Worm (Caenorhabditis elegans) whole organism, mixed stage, embryonic: ENCODE measurements around the gene Y24D9A.7.

Experiments
- elt-3 ChIP-seq: fragments of 150-350 bp; optimal IDR thresholded peaks from 2 replicates; lab custom pipeline; 2014; ENCODE audit warnings: missing biosample characterization, missing genetic modification characterization
- lsy-2 ChIP-seq: fragments of 150-350 bp; optimal IDR thresholded peaks from 2 replicates; lab custom pipeline; 2014; ENCODE audit warnings: missing biosample characterization, missing genetic modification characterization
- nhr-12 ChIP-seq: fragments of 150-350 bp; optimal IDR thresholded peaks from 2 replicates; lab custom pipeline; 2014; ENCODE audit warnings: missing biosample characterization, missing genetic modification characterization
- nhr-2 ChIP-seq: fragments of 150-350 bp; optimal IDR thresholded peaks from 2 replicates; lab custom pipeline; 2014; ENCODE audit warnings: missing biosample characterization, missing genetic modification characterization
- nhr-28 ChIP-seq: fragments of 150-350 bp; optimal IDR thresholded peaks from 2 replicates; lab custom pipeline; 2014; ENCODE audit warnings: missing biosample characterization, missing genetic modification characterization
- nhr-76 ChIP-seq: sonication (generic microtip); optimal IDR thresholded peaks from 2 replicates; lab custom pipeline; 2017; ENCODE audit warnings: missing biosample characterization, missing genetic modification characterization
- sem-2 ChIP-seq: fragments of 200-800 bp; sonication (Bioruptor generic); optimal IDR thresholded peaks from 2 replicates; lab custom pipeline; 2018; ENCODE audit warnings: mild to moderate bottlenecking, missing genetic modification characterization, missing compliant biosample characterization
- unc-62 ChIP-seq: fragments of 150-350 bp; optimal IDR thresholded peaks from 2 replicates; lab custom pipeline; 2014; ENCODE audit warnings: missing biosample characterization, missing genetic modification reagents, missing genetic modification characterization

DNA sequence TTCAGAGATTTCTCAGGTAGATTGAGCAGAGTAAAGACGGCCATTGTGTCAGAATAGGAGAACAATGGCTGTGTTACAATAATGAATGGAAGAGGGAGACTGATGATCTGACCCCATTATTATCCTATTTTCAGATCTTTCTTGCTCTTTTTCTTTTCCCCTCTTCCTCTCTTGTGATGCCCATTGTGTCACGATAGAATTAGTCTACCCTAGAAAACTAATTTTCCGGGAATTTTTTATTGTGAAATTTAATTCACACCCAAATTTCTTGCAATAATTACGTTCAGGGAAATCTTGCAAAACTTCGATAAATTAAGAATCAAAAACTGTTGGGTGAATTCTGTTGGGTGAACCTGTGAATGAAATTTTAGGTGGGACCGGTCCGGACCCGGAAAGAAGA lies 36.1 kb upstream of the Y24D9A.7 start, which contains the start of gene fbxb-75:
- TF ChIP-seq unc-62 (GFP tag; lab: Kevin White, UChicago) (no peak), nhr-76 (tag; lab: Kevin White, UChicago) (no peak), nhr-12 (no peak), nhr-2 (no peak), nhr-28 (no peak), elt-3 (tag; lab: Kevin White, UChicago) (no peak), lsy-2 (tag; lab: Kevin White, UChicago) (no peak), sem-2 (GFP tag; lab: Kevin White, UChicago) (no peak)
